Fruit fly (Drosophila melanogaster): Measurements from ENCODE around the gene twin.

twin gene

DNA sequence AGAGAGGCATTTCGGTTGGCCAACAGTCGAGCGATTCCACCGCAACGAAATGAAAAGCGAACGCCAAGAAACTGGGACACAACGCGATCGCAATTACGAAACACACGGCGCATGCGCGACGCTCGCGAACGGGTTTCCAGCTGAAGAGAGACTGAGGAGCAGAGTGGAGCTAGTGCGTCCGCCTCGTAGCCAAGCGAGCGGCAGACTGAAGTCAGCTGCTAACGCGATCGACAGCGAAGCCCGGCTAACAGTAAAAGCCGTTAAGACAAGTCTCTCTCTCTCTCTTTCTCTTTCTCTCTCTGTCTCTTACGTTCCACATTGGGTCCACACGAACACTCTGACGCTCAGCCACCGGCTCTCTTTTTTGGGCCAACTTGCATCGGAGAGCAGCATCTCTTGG lies 3.2 kb downstream of the twin start, which contains the start of gene CG17786 (continued):
- TF ChIP-seq vri (GFP tag; optimal IDR thresholded peaks at IDR 0.05) (no peak), lz (GFP tag; optimal IDR thresholded peaks at IDR 0.05) (no peak), CG15336 (GFP tag; IDR thresholded peaks at IDR 0.05) (peak; percentile 31; the same call in 1 of the 2 replicates), CG1621 (tag; optimal IDR thresholded peaks at IDR 0.05) (peak; percentile 62), Hr38 (GFP tag; optimal IDR thresholded peaks at IDR 0.05) (no peak), topi (GFP tag; optimal IDR thresholded peaks at IDR 0.05) (peak; percentile 28), CG11902 (GFP tag; optimal IDR thresholded peaks at IDR 0.05) (no peak), CG6276 (GFP tag; optimal IDR thresholded peaks at IDR 0.05) (peak; percentile 3), CG11294 (GFP tag; IDR thresholded peaks at IDR 0.05) (no peak), ss (GFP tag; optimal IDR thresholded peaks at IDR 0.05) (peak; percentile 24 to 74), Eip93F (GFP tag; optimal IDR thresholded peaks at IDR 0.05) (no peak), CG6854 (GFP tag; optimal IDR thresholded peaks at IDR 0.05) (peak; percentile 88)

DNA sequence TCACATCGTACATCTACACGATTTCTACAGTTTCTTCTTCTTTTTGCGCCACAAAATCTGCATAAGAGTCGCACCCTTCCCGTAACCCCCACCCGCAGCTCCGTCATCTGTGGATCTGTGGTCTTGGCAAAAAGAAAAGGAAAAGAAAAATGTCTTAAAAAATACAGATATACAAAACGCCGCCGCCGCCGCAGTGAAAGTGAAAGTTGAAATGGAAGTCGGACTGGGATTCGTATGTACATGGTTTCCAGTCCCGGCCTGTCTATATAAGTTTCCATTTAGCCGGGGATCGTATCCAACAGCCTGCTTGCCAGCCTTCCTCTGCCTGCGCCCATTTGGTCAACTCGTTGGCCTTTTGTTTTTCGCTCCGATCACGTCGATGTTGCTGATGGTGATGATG lies 5.7 kb downstream of the twin start:
- TF ChIP-seq CG11294 (GFP tag; IDR thresholded peaks at IDR 0.05) (no peak), eg (GFP tag; IDR thresholded peaks at IDR 0.05) (0 out of 3 replicates have a peak, but pooled peaks have one; percentile 29), CG3919 (GFP tag; optimal IDR thresholded peaks at IDR 0.05) (no peak), Sox14 (GFP tag; optimal IDR thresholded peaks at IDR 0.05) (no peak), Blimp-1 (GFP tag; optimal IDR thresholded peaks at IDR 0.05) (peak; percentile 84), Ets96B (tag; optimal IDR thresholded peaks at IDR 0.05) (no peak), dsx (GFP tag; optimal IDR thresholded peaks at IDR 0.05; ENCODE audit: poor library complexity, severe bottlenecking) (no peak)

DNA sequence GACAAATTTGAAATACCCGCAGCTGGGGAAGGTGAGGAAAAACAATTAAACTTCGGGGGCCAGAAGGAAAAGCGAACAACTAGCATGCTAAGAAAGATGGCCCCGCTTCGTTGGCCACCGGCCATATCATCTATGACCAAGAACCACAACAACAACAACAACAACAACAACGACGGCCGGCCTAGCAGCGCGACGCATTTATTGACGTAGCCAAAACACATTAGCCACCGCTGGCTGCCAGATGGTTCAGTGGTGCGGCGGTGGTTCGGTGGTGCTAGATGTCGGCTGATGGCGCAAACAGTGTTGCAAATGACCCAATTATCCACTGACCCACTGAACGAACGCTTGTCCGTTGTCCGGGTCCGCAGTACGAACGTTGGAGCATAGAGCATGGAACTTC lies 8.1 kb downstream of the twin start:
- TF ChIP-seq CG31627 (GFP tag; optimal IDR thresholded peaks at IDR 0.05) (no peak), net (GFP tag; optimal IDR thresholded peaks at IDR 0.05) (no peak), Eip78C (GFP tag) (no peak), CG8119 (GFP tag; IDR thresholded peaks at IDR 0.05) (no peak), Blimp-1 (GFP tag; optimal IDR thresholded peaks at IDR 0.05) (no peak)

dm6 chr3R:24206341-24207114 lies 15.2 kb downstream of the twin start:
- TF ChIP-seq Sox102F (GFP tag; optimal IDR thresholded peaks at IDR 0.05) (peak; percentile 59), acj6 (GFP tag; optimal IDR thresholded peaks at IDR 0.05) (peak; percentile 66), esn (GFP tag; optimal IDR thresholded peaks at IDR 0.05) (peak; percentile 53), CG1621 (tag; optimal IDR thresholded peaks at IDR 0.05) (peak; percentile 9), CG3919 (GFP tag; optimal IDR thresholded peaks at IDR 0.05) (peak; percentile 62), topi (GFP tag; optimal IDR thresholded peaks at IDR 0.05) (peak; percentile 53), fd59A (GFP tag; optimal IDR thresholded peaks at IDR 0.05) (peak; percentile 19), CG6276 (GFP tag; optimal IDR thresholded peaks at IDR 0.05) (no peak), Smox (GFP tag; optimal IDR thresholded peaks at IDR 0.05) (peak; percentile 58), OdsH (GFP tag; optimal IDR thresholded peaks at IDR 0.05) (peak; percentile 57), achi (GFP tag; optimal IDR thresholded peaks at IDR 0.05) (peak; percentile 66), Lpt (GFP tag; optimal IDR thresholded peaks at IDR 0.05) (no peak), Ets21C (GFP tag; optimal IDR thresholded peaks at IDR 0.05) (peak; percentile 54), Gug (GFP tag; IDR thresholded peaks at IDR 0.05) (no peak), pdm3 (GFP tag; optimal IDR thresholded peaks at IDR 0.05) (peak; percentile 61), CG9139 (GFP tag; optimal IDR thresholded peaks at IDR 0.05) (no peak), CG11762 (GFP tag; optimal IDR thresholded peaks at IDR 0.05; ENCODE audit: insufficient read depth) (peak; percentile 42), CG4318 (GFP tag; optimal IDR thresholded peaks at IDR 0.05) (no peak), Hr38 (GFP tag; optimal IDR thresholded peaks at IDR 0.05) (no peak), CG34406 (GFP tag; optimal IDR thresholded peaks at IDR 0.05) (peak; percentile 64), Met (GFP tag; optimal IDR thresholded peaks at IDR 0.05) (no peak), CG11294 (GFP tag; IDR thresholded peaks at IDR 0.05) (no peak), CG11902 (GFP tag; optimal IDR thresholded peaks at IDR 0.05) (peak; percentile 43), fd85E (GFP tag; optimal IDR thresholded peaks at IDR 0.05) (no peak), CG10669 (GFP tag; optimal IDR thresholded peaks at IDR 0.05) (peak; percentile 25), CG6163 (GFP tag; IDR thresholded peaks at IDR 0.05) (peak; percentile 59; the same call in 1 of the 3 replicates), CG6854 (GFP tag; optimal IDR thresholded peaks at IDR 0.05) (no peak), salr (GFP tag; optimal IDR thresholded peaks at IDR 0.05) (peak in 1 of 2 experiments; percentile 20), Eip75B (GFP tag; optimal IDR thresholded peaks at IDR 0.05) (peak; percentile 64), CG6808 (GFP tag; optimal IDR thresholded peaks at IDR 0.05) (peak; percentile 20)
